Worm (Caenorhabditis elegans) whole organism, L4 larva: Measurements from ENCODE around the gene T05A7.11.

ENCODE experiments used
- F37D6.2 ChIP-seq: sonication (generic microtip); optimal IDR thresholded peaks from 2 replicates; lab custom pipeline; 2016; ENCODE audit warnings: mild to moderate bottlenecking, missing genetic modification characterization, missing compliant biosample characterization
- Y48G9A.11 ChIP-seq: fragments of 200-800 bp; sonication (Bioruptor generic); IDR thresholded peaks from 2 replicates; pipeline ENCODE4 v1.3.6; 2022; ENCODE audit warnings: missing genetic modification reagents, missing genetic modification characterization, missing compliant biosample characterization
- Y5F2A.4 ChIP-seq: fragments of 200-800 bp; sonication (Bioruptor generic); optimal IDR thresholded peaks from 2 replicates; lab custom pipeline; 2018; ENCODE audit warnings: mild to moderate bottlenecking, missing genetic modification characterization, missing compliant biosample characterization
- aha-1 ChIP-seq: fragments of 150-350 bp; peaks from one replicate; lab custom pipeline; 2014; ENCODE audit warnings: missing biosample characterization, missing genetic modification characterization
- aly-2 ChIP-seq: sonication (generic microtip); optimal IDR thresholded peaks from 2 replicates; lab custom pipeline; 2018; ENCODE audit warnings: missing biosample characterization, missing genetic modification characterization
- ama-1 ChIP-seq: fragments of 150-350 bp; optimal IDR thresholded peaks from 2 replicates; lab custom pipeline; 2014; ENCODE audit warnings: inconsistent platforms, mixed read lengths
- ceh-32 ChIP-seq: sonication (generic microtip); optimal IDR thresholded peaks from 2 replicates; lab custom pipeline; 2016; ENCODE audit warnings: mild to moderate bottlenecking, missing genetic modification characterization, missing compliant biosample characterization; ENCODE audit not compliant: poor library complexity
- ceh-62 ChIP-seq: sonication (generic microtip); optimal IDR thresholded peaks from 2 replicates; lab custom pipeline; 2017; ENCODE audit warnings: missing biosample characterization, missing genetic modification characterization
- daf-16 ChIP-seq, 3 experiments: sonication (generic microtip); optimal IDR thresholded peaks; 2 replicates each; lab custom pipeline; 2016 to 2017; ENCODE audit warnings: missing genetic modification characterization in 3 of 3, missing genetic modification reagents in 3 of 3, mild to moderate bottlenecking in 2 of 3, missing compliant biosample characterization in 2 of 3, missing biosample characterization in 1 of 3, moderate library complexity in 1 of 3
- dmd-8 ChIP-seq: fragments of 200-800 bp; sonication (Bioruptor generic); IDR thresholded peaks from 2 replicates; pipeline ENCODE4 v1.3.6; 2022; ENCODE audit warnings: missing genetic modification characterization, missing compliant biosample characterization
- dpl-1 ChIP-seq: fragments of 150-350 bp; optimal IDR thresholded peaks from 2 replicates; lab custom pipeline; 2014; ENCODE audit warnings: missing biosample characterization, missing genetic modification reagents, missing genetic modification characterization
- dve-1 ChIP-seq: sonication (generic microtip); optimal IDR thresholded peaks from 2 replicates; lab custom pipeline; 2017; ENCODE audit warnings: antibody characterized with exemption, mild to moderate bottlenecking, missing genetic modification characterization, missing compliant biosample characterization; ENCODE audit not compliant: insufficient read depth
- egl-27 ChIP-seq: sonication (generic microtip); optimal IDR thresholded peaks from 3 replicates; lab custom pipeline; 2017; ENCODE audit warnings: missing biosample characterization, missing genetic modification reagents, missing genetic modification characterization
- fkh-10 ChIP-seq: fragments of 150-350 bp; optimal IDR thresholded peaks from 2 replicates; lab custom pipeline; 2014; ENCODE audit warnings: missing biosample characterization, missing genetic modification reagents, missing genetic modification characterization
- gei-8 ChIP-seq: fragments of 200-800 bp; sonication (Bioruptor generic); optimal IDR thresholded peaks from 2 replicates; lab custom pipeline; 2018; ENCODE audit warnings: mild to moderate bottlenecking, missing genetic modification characterization, missing compliant biosample characterization
- hmg-1.1 ChIP-seq: fragments of 200-800 bp; sonication (Bioruptor generic); IDR thresholded peaks from 2 replicates; pipeline ENCODE4 v1.3.6; 2022; ENCODE audit warnings: missing genetic modification reagents, missing genetic modification characterization, missing compliant biosample characterization
- jun-1 ChIP-seq: fragments of 150-350 bp; optimal IDR thresholded peaks from 2 replicates; lab custom pipeline; 2014; ENCODE audit warnings: missing biosample characterization, missing genetic modification reagents, missing genetic modification characterization
- mdl-1 ChIP-seq, 2 experiments: fragments of 150-350 bp in 1 of 2; sonication (generic microtip) in 1 of 2; optimal IDR thresholded peaks; 2 replicates each; lab custom pipeline; 2014 to 2017; ENCODE audit warnings: missing biosample characterization in 2 of 2, missing genetic modification characterization in 2 of 2
- mdt-29 ChIP-seq: fragments of 200-800 bp; sonication (Bioruptor generic); IDR thresholded peaks from 2 replicates; pipeline ENCODE4 v1.3.6; 2022; ENCODE audit warnings: missing genetic modification reagents, missing genetic modification characterization, missing compliant biosample characterization
- mep-1 ChIP-seq: fragments of 150-350 bp; sonication (generic microtip); optimal IDR thresholded peaks from 3 replicates; lab custom pipeline; 2014; ENCODE audit warnings: missing biosample characterization, missing genetic modification characterization
- mes-2 ChIP-seq: sonication (generic microtip); optimal IDR thresholded peaks from 2 replicates; lab custom pipeline; 2016; ENCODE audit warnings: missing genotype, mild to moderate bottlenecking, missing genetic modification characterization, missing compliant biosample characterization; ENCODE audit not compliant: poor library complexity, severe bottlenecking
- mxl-3 ChIP-seq: fragments of 200-800 bp; sonication (Bioruptor generic); optimal IDR thresholded peaks from 2 replicates; lab custom pipeline; 2018; ENCODE audit warnings: mild to moderate bottlenecking, missing genetic modification characterization, missing compliant biosample characterization
- nhr-102 ChIP-seq: sonication (generic microtip); optimal IDR thresholded peaks from 2 replicates; lab custom pipeline; 2016; ENCODE audit warnings: mild to moderate bottlenecking, missing genetic modification characterization, moderate library complexity, missing compliant biosample characterization
- nhr-25 ChIP-seq: sonication (generic microtip); optimal IDR thresholded peaks from 2 replicates; lab custom pipeline; 2017; ENCODE audit warnings: missing genetic modification characterization, mild to moderate bottlenecking, missing compliant biosample characterization, antibody characterized with exemption, moderate library complexity, borderline replicate concordance; ENCODE audit not compliant: insufficient read depth
- nhr-42 ChIP-seq: fragments of 200-800 bp; sonication (Bioruptor generic); IDR thresholded peaks from 2 replicates; pipeline ENCODE4 v1.3.6; 2022; ENCODE audit warnings: missing genetic modification characterization, missing compliant biosample characterization
- pha-4 ChIP-seq, 2 experiments: fragments of 150-350 bp in 1 of 2; fragments of 200-800 bp in 1 of 2; sonication (Bioruptor generic) in 1 of 2; IDR thresholded peaks in 1 of 2; optimal IDR thresholded peaks in 1 of 2; 2 replicates each; pipeline versions ENCODE4 v1.3.6 to Lab custom; 2014 to 2022; ENCODE audit warnings: missing genetic modification characterization in 2 of 2, missing genetic modification reagents in 2 of 2, missing biosample characterization in 1 of 2, missing compliant biosample characterization in 1 of 2
- spr-1 ChIP-seq: sonication (generic microtip); optimal IDR thresholded peaks from 2 replicates; lab custom pipeline; 2016; ENCODE audit warnings: mild to moderate bottlenecking, missing genetic modification characterization, missing compliant biosample characterization
- tag-97 ChIP-seq: fragments of 200-800 bp; sonication (Bioruptor generic); IDR thresholded peaks from 2 replicates; pipeline ENCODE4 v1.3.6; 2022; ENCODE audit warnings: missing genetic modification characterization, missing compliant biosample characterization
- tra-1 ChIP-seq: fragments of 200-800 bp; sonication (Bioruptor generic); IDR thresholded peaks from 2 replicates; pipeline ENCODE4 v1.3.6; 2022; ENCODE audit warnings: missing genetic modification reagents, missing genetic modification characterization, missing compliant biosample characterization
- unc-130 ChIP-seq: sonication (generic microtip); optimal IDR thresholded peaks from 2 replicates; lab custom pipeline; 2016; ENCODE audit warnings: missing genetic modification reagents, missing genetic modification characterization, missing compliant biosample characterization
- unc-62 ChIP-seq, 3 experiments: fragments of 150-350 bp in 1 of 3; sonication (generic microtip); optimal IDR thresholded peaks in 2 of 3; peaks in 1 of 3; 1 replicate in 1 of 3; 2 replicates in 2 of 3; lab custom pipeline; 2014 to 2017; ENCODE audit warnings: missing biosample characterization in 3 of 3, missing genetic modification characterization in 3 of 3, missing genetic modification reagents in 3 of 3, missing genotype in 1 of 3
- vab-7 ChIP-seq: fragments of 200-800 bp; sonication (Bioruptor generic); IDR thresholded peaks from 2 replicates; pipeline ENCODE4 v1.3.6; 2022; ENCODE audit warnings: missing genetic modification reagents, missing genetic modification characterization, missing compliant biosample characterization
- zfp-3 ChIP-seq: fragments of 200-800 bp; sonication (Bioruptor generic); conservative IDR thresholded peaks from 2 replicates; pipeline ENCODE4 v1.3.6; 2022; ENCODE audit warnings: missing genetic modification reagents, missing genetic modification characterization, missing compliant biosample characterization
- zip-11 ChIP-seq: fragments of 200-800 bp; sonication (Bioruptor generic); IDR thresholded peaks from 2 replicates; pipeline ENCODE4 v1.3.6; 2022; ENCODE audit warnings: missing genetic modification characterization, missing compliant biosample characterization
- ztf-7 ChIP-seq: fragments of 150-350 bp; optimal IDR thresholded peaks from 2 replicates; lab custom pipeline; 2014; ENCODE audit warnings: missing biosample characterization, missing genetic modification characterization

T05A7.11 gene

ce11 chrII:4686941-4687340, 21.7 kb upstream of the T05A7.11 start, which contains the start of gene sre-39:
Gene sre-39, plus strand, starts transcription at chrII:4687241.
- TF ChIP-seq aly-2 (tag; lab: Kevin White, UChicago) (no peak), unc-62 (GFP tag; optimal IDR thresholded peaks at IDR 0.05 in 1 of 2; lab: Kevin White, UChicago) (no peak), unc-62 (tag; optimal IDR thresholded peaks at IDR 0.05; lab: Kevin White, UChicago) (no peak), unc-130 (GFP tag; lab: Kevin White, UChicago) (no peak), gei-8 (GFP tag; lab: Kevin White, UChicago) (no peak), dmd-8 (GFP tag; lab: Robert Waterston, UW) (no peak), ama-1 (lab: Kevin White, UChicago) (no peak), mdl-1 (tag; optimal IDR thresholded peaks at IDR 0.05; lab: Kevin White, UChicago) (no peak), nhr-42 (GFP tag; lab: Robert Waterston, UW) (no peak), tra-1 (GFP tag; lab: Robert Waterston, UW) (no peak), hmg-1.1 (no peak), ceh-62 (tag; lab: Kevin White, UChicago) (no peak), mxl-3 (GFP tag; lab: Kevin White, UChicago) (no peak), ceh-32 (tag; lab: Kevin White, UChicago) (no peak), aha-1 (tag; lab: Kevin White, UChicago) (no peak)
- TF ChIP-seq, all 104 proteins: peak for 0

- TF ChIP-seq fkh-10 (no peak), F37D6.2 (tag; lab: Kevin White, UChicago) (no peak), mxl-3 (GFP tag; lab: Kevin White, UChicago) (no peak), daf-16 (GFP tag; optimal IDR thresholded peaks at IDR 0.05; lab: Kevin White, UChicago) (no peak), daf-16 (tag; optimal IDR thresholded peaks at IDR 0.05; lab: Kevin White, UChicago) (no peak), dve-1 (no peak), Y5F2A.4 (GFP tag; lab: Kevin White, UChicago) (no peak), egl-27 (tag; lab: Kevin White, UChicago) (no peak), mdt-29 (no peak), spr-1 (no peak), ceh-32 (tag; lab: Kevin White, UChicago) (no peak), zip-11 (GFP tag; lab: Robert Waterston, UW) (no peak)
Measured at ce11 chrII:4684852-4685251, 19.6 kb upstream of the T05A7.11 start.

ce11 chrII:4683693-4684092, 18.4 kb upstream of the T05A7.11 start, which contains the start of gene sre-40:
Gene sre-40, minus strand, starts transcription at chrII:4683793.
- TF ChIP-seq mxl-3 (GFP tag; lab: Kevin White, UChicago) (no peak), mdl-1 (tag; optimal IDR thresholded peaks at IDR 0.05; lab: Kevin White, UChicago) (no peak), nhr-25 (tag; lab: Kevin White, UChicago) (no peak), dve-1 (no peak), vab-7 (GFP tag; lab: Robert Waterston, UW) (no peak), Y48G9A.11 (GFP tag; lab: Robert Waterston, UW) (no peak), mep-1 (tag; lab: Kevin White, UChicago) (no peak), pha-4 (GFP tag; IDR thresholded peaks at IDR 0.05; lab: Robert Waterston, UW) (no peak), pha-4 (tag; optimal IDR thresholded peaks at IDR 0.05; lab: Kevin White, UChicago) (no peak), mes-2 (tag; lab: Kevin White, UChicago) (no peak), jun-1 (tag; lab: Kevin White, UChicago) (no peak), dpl-1 (GFP tag; lab: Kevin White, UChicago) (no peak)

- TF ChIP-seq ztf-7 (no peak), nhr-102 (tag; lab: Kevin White, UChicago) (no peak), zfp-3 (no peak), tag-97 (no peak), fkh-10 (no peak)
Measured at ce11 chrII:4681391-4681790, 16.1 kb upstream of the T05A7.11 start, which contains the start of gene T05A7.7. Gene T05A7.7, minus strand, starts transcription at chrII:4681491.
